Worm (Caenorhabditis elegans) whole organism, young adult: ENCODE measurements around the gene srb-12.

Experiments
- B0019.2 ChIP-seq: fragments of 200-800 bp; sonication (Bioruptor generic); conservative IDR thresholded peaks from 2 replicates; pipeline ENCODE4 v1.3.6; 2022; ENCODE audit warnings: missing genetic modification reagents, missing genetic modification characterization, missing compliant biosample characterization
- athp-1 ChIP-seq: sonication (generic microtip); optimal IDR thresholded peaks from 2 replicates; lab custom pipeline; 2017; ENCODE audit warnings: mild to moderate bottlenecking, missing genetic modification characterization, missing compliant biosample characterization
- lin-40 ChIP-seq: sonication (generic microtip); optimal IDR thresholded peaks from 2 replicates; lab custom pipeline; 2016; ENCODE audit warnings: missing genetic modification characterization, mild to moderate bottlenecking, missing compliant biosample characterization, missing genotype, missing genetic modification reagents
- pbrm-1 ChIP-seq: fragments of 200-800 bp; sonication (Bioruptor generic); IDR thresholded peaks from 2 replicates; pipeline ENCODE4 v1.3.6; 2022; ENCODE audit warnings: missing genetic modification reagents, missing genetic modification characterization, missing compliant biosample characterization
- pha-4 ChIP-seq: fragments of 150-350 bp; sonication (generic microtip); optimal IDR thresholded peaks from 2 replicates; lab custom pipeline; 2014; ENCODE audit warnings: missing biosample characterization, missing genetic modification reagents, missing genetic modification characterization
- snpc-4 ChIP-seq, 5 experiments: fragments of 150-350 bp in 1 of 5; sonication (generic microtip) in 4 of 5; optimal IDR thresholded peaks; 2 replicates each; lab custom pipeline; 2014 to 2018; ENCODE audit warnings: missing genetic modification characterization in 5 of 5, missing biosample characterization in 3 of 5, antibody characterized with exemption in 2 of 5, mild to moderate bottlenecking in 2 of 5, missing compliant biosample characterization in 2 of 5, missing genotype in 2 of 5, moderate library complexity in 2 of 5, missing genetic modification reagents in 1 of 5

- TF ChIP-seq lin-40 (peak; percentile 58), B0019.2 (GFP tag; lab: Robert Waterston, UW) (no peak), pbrm-1 (GFP tag; lab: Robert Waterston, UW) (0 out of 2 replicates have a peak, but pooled peaks have one; percentile 34), snpc-4 (GFP tag; optimal IDR thresholded peaks at IDR 0.05; lab: Kevin White, UChicago) (no peak), snpc-4 (tag; optimal IDR thresholded peaks at IDR 0.05; lab: Kevin White, UChicago) (peak in 3 of 4 experiments; percentile 31 to 54 (median 38)), athp-1 (tag; lab: Kevin White, UChicago) (no peak), pha-4 (tag; lab: Kevin White, UChicago) (no peak)
Observed at ce11 chrII:5181497-5181896, 27.1 kb upstream of the srb-12 start.
